Worm (Caenorhabditis elegans): ENCODE results near the gene tbc-13.

The tbc-13 gene

DNA sequence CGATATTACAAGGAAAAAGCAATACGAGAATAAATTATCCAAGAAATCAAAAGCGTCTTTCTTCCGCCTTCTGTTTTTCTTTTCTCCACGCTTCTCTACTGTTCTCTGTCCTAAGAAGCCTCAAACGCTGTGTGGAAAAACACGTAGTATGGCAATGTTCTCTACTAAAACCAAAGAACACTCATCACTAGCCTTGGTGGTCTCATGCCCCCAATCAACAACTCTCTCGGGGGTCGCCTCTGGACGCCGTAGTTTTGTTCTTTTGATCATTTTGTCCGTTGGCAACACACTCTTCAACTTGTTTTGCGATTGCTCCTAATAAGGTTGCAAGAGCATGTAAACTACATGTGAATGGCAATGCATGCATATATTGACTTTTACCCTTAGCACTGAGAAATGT is 32.5 kb downstream of the tbc-13 start (continued):
- no peak for TF ChIP-seq nhr-237 (tag; optimal IDR thresholded peaks at IDR 0.05)
- TF ChIP-seq jun-1 (tag; optimal IDR thresholded peaks at IDR 0.05), result no peak
- no peak for TF ChIP-seq elt-1 (tag; optimal IDR thresholded peaks at IDR 0.05)
- TF ChIP-seq nhr-28 (tag; optimal IDR thresholded peaks at IDR 0.05), result no peak
- TF ChIP-seq aly-2 (tag; optimal IDR thresholded peaks at IDR 0.05), result no peak
- no peak for TF ChIP-seq ceh-9 (tag; optimal IDR thresholded peaks at IDR 0.05)
- TF ChIP-seq lsy-12 (tag; optimal IDR thresholded peaks at IDR 0.05), result no peak
- no peak for TF ChIP-seq snpc-4 (tag; optimal IDR thresholded peaks at IDR 0.05)
- no peak for TF ChIP-seq lin-15B (tag; optimal IDR thresholded peaks at IDR 0.05)
- TF ChIP-seq pqm-1 (tag; optimal IDR thresholded peaks at IDR 0.05), result no peak
- no peak for TF ChIP-seq ceh-82 (tag; optimal IDR thresholded peaks at IDR 0.05)
- TF ChIP-seq nhr-77 (tag; optimal IDR thresholded peaks at IDR 0.05), result no peak
- TF ChIP-seq daf-12 (tag; optimal IDR thresholded peaks at IDR 0.05), result no peak
- TF ChIP-seq nhr-12 (tag; optimal IDR thresholded peaks at IDR 0.05), result no peak
- no peak for TF ChIP-seq nhr-76 (tag; optimal IDR thresholded peaks at IDR 0.05)
- peak; percentile 66 for TF ChIP-seq nfya-1 (tag; optimal IDR thresholded peaks at IDR 0.05; ENCODE audit: insufficient read depth)
- no peak for TF ChIP-seq skn-1 (tag; optimal IDR thresholded peaks at IDR 0.05)
- TF ChIP-seq egl-27 (tag; optimal IDR thresholded peaks at IDR 0.05), result no peak
- TF ChIP-seq nhr-25 (tag; optimal IDR thresholded peaks at IDR 0.05), result peak; percentile 32
- no peak for TF ChIP-seq ztf-11 (tag; optimal IDR thresholded peaks at IDR 0.05)
- TF ChIP-seq ama-1 (optimal IDR thresholded peaks at IDR 0.05), result peak; percentile 11
- TF ChIP-seq ZK546.5 (tag; optimal IDR thresholded peaks at IDR 0.05), result no peak
- TF ChIP-seq pha-4 (tag; optimal IDR thresholded peaks at IDR 0.05), result peak; percentile 19
- TF ChIP-seq zag-1 (tag; optimal IDR thresholded peaks at IDR 0.05), result no peak
- no peak for TF ChIP-seq tbx-2 (tag; optimal IDR thresholded peaks at IDR 0.05)

DNA sequence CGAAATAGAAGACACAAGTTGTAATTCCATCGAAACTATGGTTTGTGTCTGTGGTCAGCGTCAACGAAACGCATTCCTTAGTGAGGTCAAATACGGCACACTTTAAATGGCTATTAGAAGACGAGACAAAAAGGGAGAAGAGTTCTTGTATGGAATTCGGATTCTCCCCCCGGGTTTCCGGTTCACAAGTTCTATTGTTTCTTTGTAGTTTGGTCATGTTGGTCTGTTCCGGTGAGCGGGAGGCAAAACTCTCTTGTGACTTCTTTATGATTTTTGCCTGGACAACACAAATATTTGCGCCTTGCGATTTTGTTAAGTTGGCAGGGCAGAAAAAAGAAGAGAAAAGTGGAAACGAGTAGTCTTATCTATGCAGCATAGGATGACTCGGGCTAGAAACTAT is 33.0 kb downstream of the tbc-13 start:
- TF ChIP-seq egl-27 (tag; optimal IDR thresholded peaks at IDR 0.05) (peak; percentile 53), nhr-11 (tag; optimal IDR thresholded peaks at IDR 0.05) (no peak), ama-1 (optimal IDR thresholded peaks at IDR 0.05) (peak; percentile 36), lsy-12 (tag; optimal IDR thresholded peaks at IDR 0.05) (peak; percentile 70)

DNA sequence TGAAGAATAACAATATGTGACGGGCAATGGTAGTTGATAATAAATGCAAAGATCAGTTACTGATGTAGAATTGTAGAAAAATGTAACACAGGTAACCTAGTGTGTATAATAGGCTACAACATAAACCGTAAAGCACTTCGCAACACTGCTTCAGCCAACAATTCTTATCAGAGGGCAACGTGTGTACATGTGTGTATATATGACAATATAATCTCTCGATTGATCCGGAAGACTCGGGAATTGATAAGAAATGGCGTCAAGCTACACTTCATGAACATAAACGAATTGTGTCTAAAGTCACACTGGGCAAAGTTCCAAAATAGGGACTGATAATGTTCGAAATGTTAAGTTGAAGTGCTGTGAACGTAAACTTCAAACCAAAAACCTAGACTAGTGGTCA is 33.6 kb downstream of the tbc-13 start:
- TF ChIP-seq ZK546.5 (tag; optimal IDR thresholded peaks at IDR 0.05) (no peak), nhr-28 (tag; optimal IDR thresholded peaks at IDR 0.05) (no peak), jun-1 (tag; optimal IDR thresholded peaks at IDR 0.05) (peak; percentile 54), sea-2 (GFP tag; optimal IDR thresholded peaks at IDR 0.05) (no peak), daf-12 (tag; optimal IDR thresholded peaks at IDR 0.05) (no peak), lin-39 (tag; optimal IDR thresholded peaks at IDR 0.05) (no peak), pqm-1 (tag; optimal IDR thresholded peaks at IDR 0.05) (peak; percentile 97), ama-1 (optimal IDR thresholded peaks at IDR 0.05) (no peak), elt-2 (tag; optimal IDR thresholded peaks at IDR 0.05) (peak; percentile 96), pha-4 (tag; optimal IDR thresholded peaks at IDR 0.05) (peak; percentile 38), ceh-28 (tag; optimal IDR thresholded peaks at IDR 0.05) (no peak), elt-3 (tag; optimal IDR thresholded peaks at IDR 0.05) (no peak), zag-1 (tag; optimal IDR thresholded peaks at IDR 0.05) (no peak), egl-27 (tag; optimal IDR thresholded peaks at IDR 0.05) (no peak), nhr-23 (tag; optimal IDR thresholded peaks at IDR 0.05) (no peak)

DNA sequence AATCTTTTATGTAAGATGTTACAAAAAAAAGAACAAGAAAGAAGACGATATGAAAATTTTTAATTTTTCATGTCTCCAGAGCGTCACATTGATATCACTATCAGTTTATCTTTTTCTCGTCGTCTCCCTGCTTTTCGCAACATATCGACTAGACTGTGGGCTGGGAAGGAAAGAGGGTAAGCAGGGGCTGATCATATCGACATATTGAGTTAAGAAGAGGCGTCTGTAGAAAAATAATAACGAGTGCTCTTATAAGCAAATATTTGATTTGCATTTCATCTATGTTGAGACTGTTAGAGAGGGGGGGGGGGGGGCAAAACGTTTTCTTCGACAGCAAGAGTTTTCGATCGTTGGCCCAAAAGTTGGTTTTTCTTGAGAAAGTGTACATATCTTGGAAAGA is 34.1 kb downstream of the tbc-13 start:
- TF ChIP-seq pha-4 (tag; optimal IDR thresholded peaks at IDR 0.05), result peak; percentile 79
- TF ChIP-seq fos-1 (tag; optimal IDR thresholded peaks at IDR 0.05), result no peak
- TF ChIP-seq pqm-1 (tag; optimal IDR thresholded peaks at IDR 0.05), result peak; percentile 19
- TF ChIP-seq daf-12 (tag; optimal IDR thresholded peaks at IDR 0.05), result no peak

DNA sequence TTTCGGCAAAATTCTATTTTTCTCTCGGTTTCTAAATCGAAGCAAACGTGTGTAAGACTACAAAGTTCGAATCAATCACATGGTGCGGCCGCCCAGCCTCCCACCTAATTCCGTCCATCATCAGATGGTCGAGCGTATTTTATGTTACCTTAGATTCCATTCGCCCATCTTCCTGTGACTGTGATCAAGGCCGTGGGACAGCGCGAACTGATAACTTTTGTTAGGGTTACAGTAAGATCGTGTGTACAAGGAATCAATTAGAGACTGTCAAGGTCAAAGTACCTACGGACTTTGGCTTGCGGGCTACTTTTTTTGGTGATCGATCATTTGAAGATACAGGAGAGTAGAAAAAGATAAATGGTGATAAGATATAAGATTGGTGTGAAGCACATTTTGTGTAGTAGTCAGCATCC is 38.2 kb downstream of the tbc-13 start:
- TF ChIP-seq eor-1 (tag; optimal IDR thresholded peaks at IDR 0.05) (no peak), elt-3 (tag; optimal IDR thresholded peaks at IDR 0.05) (peak in 2 of 3 experiments; percentile 86 to 87), snpc-4 (tag; optimal IDR thresholded peaks at IDR 0.05) (peak; percentile 10), ceh-28 (tag; optimal IDR thresholded peaks at IDR 0.05) (peak; percentile 11), jun-1 (tag; optimal IDR thresholded peaks at IDR 0.05) (peak; percentile 75), nhr-76 (tag; optimal IDR thresholded peaks at IDR 0.05) (peak; percentile 64), tbx-2 (tag; optimal IDR thresholded peaks at IDR 0.05) (peak; percentile 1), nfya-1 (tag; optimal IDR thresholded peaks at IDR 0.05; ENCODE audit: insufficient read depth) (peak; percentile 29), elt-1 (tag; optimal IDR thresholded peaks at IDR 0.05) (no peak), pqm-1 (tag; optimal IDR thresholded peaks at IDR 0.05) (peak; percentile 54), mdl-1 (tag; optimal IDR thresholded peaks at IDR 0.05) (peak; percentile 49), ztf-4 (tag; optimal IDR thresholded peaks at IDR 0.05) (no peak), nhr-43 (tag; optimal IDR thresholded peaks at IDR 0.05; ENCODE audit: poor library complexity, severe bottlenecking) (peak; percentile 83), nhr-23 (tag; optimal IDR thresholded peaks at IDR 0.05) (peak; percentile 93), nhr-11 (tag; optimal IDR thresholded peaks at IDR 0.05) (peak; percentile 69), unc-39 (tag; optimal IDR thresholded peaks at IDR 0.05) (no peak), unc-62 (GFP tag; optimal IDR thresholded peaks at IDR 0.05) (no peak), fkh-2 (tag; optimal IDR thresholded peaks at IDR 0.05) (no peak), lsy-12 (tag; optimal IDR thresholded peaks at IDR 0.05) (peak; percentile 41), nhr-25 (tag; optimal IDR thresholded peaks at IDR 0.05) (peak; percentile 89), sea-2 (GFP tag; optimal IDR thresholded peaks at IDR 0.05) (no peak)
